Worm (Caenorhabditis elegans) whole organism, L3 larva: ENCODE results near the gene F19H8.2.
A peak's percentile ranks its signal among the peaks of the same experiment; 100 is the strongest.

Experiments used
- ceh-82 ChIP-seq: fragments of 150-350 bp; optimal IDR thresholded peaks from 2 replicates; lab custom pipeline; 2014; ENCODE audit warnings: missing biosample characterization, missing genetic modification characterization
- egl-27 ChIP-seq: sonication (generic microtip); optimal IDR thresholded peaks from 4 replicates; lab custom pipeline; 2017; ENCODE audit warnings: missing biosample characterization, missing genetic modification reagents, missing genetic modification characterization
- elt-3 ChIP-seq, 3 experiments: fragments of 150-350 bp in 1 of 3; sonication (generic microtip) in 2 of 3; optimal IDR thresholded peaks; 2 replicates in 2 of 3; 4 replicates in 1 of 3; lab custom pipeline; 2014 to 2017; ENCODE audit warnings: missing biosample characterization in 3 of 3, missing genetic modification characterization in 3 of 3
- fkh-10 ChIP-seq: sonication (generic microtip); optimal IDR thresholded peaks from 2 replicates; lab custom pipeline; 2017; ENCODE audit warnings: missing biosample characterization, missing genetic modification reagents, missing genetic modification characterization
- hmg-11 ChIP-seq: sonication (generic microtip); optimal IDR thresholded peaks from 2 replicates; lab custom pipeline; 2016; ENCODE audit warnings: missing genetic modification characterization, missing compliant biosample characterization
- mdl-1 ChIP-seq: fragments of 150-350 bp; optimal IDR thresholded peaks from 2 replicates; lab custom pipeline; 2014; ENCODE audit warnings: missing biosample characterization, missing genetic modification characterization
- nfya-1 ChIP-seq: sonication (generic microtip); optimal IDR thresholded peaks from 2 replicates; lab custom pipeline; 2017; ENCODE audit warnings: missing genetic modification characterization, mild to moderate bottlenecking, missing compliant biosample characterization, antibody characterized with exemption, moderate library complexity; ENCODE audit not compliant: insufficient read depth
- nhr-11 ChIP-seq: fragments of 150-350 bp; optimal IDR thresholded peaks from 2 replicates; lab custom pipeline; 2014; ENCODE audit warnings: missing biosample characterization, missing genetic modification characterization
- nhr-12 ChIP-seq: fragments of 150-350 bp; optimal IDR thresholded peaks from 2 replicates; lab custom pipeline; 2014; ENCODE audit warnings: missing biosample characterization, missing genetic modification characterization
- nhr-237 ChIP-seq: fragments of 150-350 bp; optimal IDR thresholded peaks from 2 replicates; lab custom pipeline; 2014; ENCODE audit warnings: missing biosample characterization, missing genetic modification characterization
- nhr-77 ChIP-seq: fragments of 150-350 bp; optimal IDR thresholded peaks from 2 replicates; lab custom pipeline; 2014; ENCODE audit warnings: missing biosample characterization, missing genetic modification characterization
- pqm-1 ChIP-seq: fragments of 150-350 bp; optimal IDR thresholded peaks from 2 replicates; lab custom pipeline; 2017; ENCODE audit warnings: missing biosample characterization, missing genetic modification characterization, inconsistent platforms
- snpc-4 ChIP-seq: fragments of 150-350 bp; optimal IDR thresholded peaks from 2 replicates; lab custom pipeline; 2014; ENCODE audit warnings: missing biosample characterization, missing genetic modification characterization

- TF ChIP-seq ceh-82 (tag; lab: Kevin White, UChicago) = no peak
- TF ChIP-seq nhr-237 (tag; lab: Kevin White, UChicago) = no peak
- no peak for TF ChIP-seq mdl-1 (tag; lab: Kevin White, UChicago)
- TF ChIP-seq egl-27 (tag; lab: Kevin White, UChicago) = no peak
- TF ChIP-seq elt-3 (tag; optimal IDR thresholded peaks at IDR 0.05; lab: Kevin White, UChicago) = no peak
- TF ChIP-seq nhr-12 = no peak
- no peak for TF ChIP-seq nhr-11 (tag; lab: Kevin White, UChicago)
- peak; percentile 35 for TF ChIP-seq pqm-1 (tag; lab: Kevin White, UChicago)
- TF ChIP-seq hmg-11 = no peak
- no peak for TF ChIP-seq snpc-4 (tag; lab: Kevin White, UChicago)
- no peak for TF ChIP-seq nfya-1 (tag; lab: Kevin White, UChicago)
- TF ChIP-seq nhr-77 (tag; lab: Kevin White, UChicago) = no peak
- no peak for TF ChIP-seq fkh-10
These were observed 6.3 kb downstream of the F19H8.2 start for ce11 chrII:14599284-14599862.
